Worm (Caenorhabditis elegans) whole organism, L2 larva: ENCODE measurements around the gene clc-10.

ENCODE experiments used
- nhr-10 ChIP-seq: sonication (generic microtip); optimal IDR thresholded peaks from 2 replicates; lab custom pipeline; 2017; ENCODE audit warnings: missing biosample characterization, missing genetic modification characterization
- nhr-11 ChIP-seq: fragments of 150-350 bp; optimal IDR thresholded peaks from 2 replicates; lab custom pipeline; 2014; ENCODE audit warnings: missing biosample characterization, missing genetic modification characterization
- unc-55 ChIP-seq: fragments of 150-350 bp; sonication (generic microtip); optimal IDR thresholded peaks from 3 replicates; lab custom pipeline; 2014; ENCODE audit warnings: missing biosample characterization, missing genetic modification reagents, missing genetic modification characterization
- unc-62 ChIP-seq: fragments of 150-350 bp; optimal IDR thresholded peaks from 2 replicates; lab custom pipeline; 2014; ENCODE audit warnings: missing biosample characterization, missing genetic modification reagents, missing genetic modification characterization

DNA sequence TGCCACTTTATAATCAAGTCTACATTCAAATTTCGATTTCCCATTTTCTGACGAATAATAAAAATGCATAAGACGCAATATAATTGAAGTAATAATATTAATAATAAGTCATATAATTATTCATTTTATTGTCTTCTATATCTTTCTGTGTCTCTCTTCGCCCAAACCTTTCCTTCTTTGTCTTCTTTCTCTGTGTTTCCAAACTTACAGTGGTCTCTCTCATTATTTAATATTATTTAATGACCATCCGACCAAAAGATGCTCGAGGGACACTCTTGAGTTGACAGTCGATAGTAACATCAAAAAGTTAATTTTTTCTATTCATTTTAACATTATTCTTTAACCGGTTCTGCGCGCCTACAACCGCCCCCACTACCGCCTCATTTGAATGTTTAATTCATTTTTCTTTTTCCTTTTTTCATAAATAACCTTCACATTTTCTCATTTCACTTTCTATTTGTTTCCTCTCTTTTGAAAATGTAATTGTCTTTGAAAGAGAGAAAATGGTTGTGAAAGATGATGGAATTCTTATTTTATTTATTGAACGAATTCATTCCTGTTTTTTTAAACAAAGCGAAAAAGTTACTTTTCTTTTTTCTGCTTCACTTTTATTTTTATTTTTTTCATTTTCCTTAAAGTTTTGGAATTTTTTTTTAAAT lies 16.9 kb downstream of the clc-10 start:
- TF ChIP-seq nhr-11: no peak
- no peak for TF ChIP-seq unc-62 (GFP tag; lab: Kevin White, UChicago)
- no peak for TF ChIP-seq unc-55 (GFP tag; lab: Kevin White, UChicago)
- TF ChIP-seq nhr-10: no peak
